Worm (Caenorhabditis elegans) whole organism, L1 larva: Measurements from ENCODE around the gene oac-46.

Source experiments
- C16A3.4 ChIP-seq: fragments of 150-350 bp; optimal IDR thresholded peaks from 2 replicates; lab custom pipeline; 2014; ENCODE audit warnings: missing biosample characterization, missing genetic modification characterization
- Y116A8C.19 ChIP-seq: sonication (generic microtip); optimal IDR thresholded peaks from 2 replicates; lab custom pipeline; 2016; ENCODE audit warnings: missing compliant biosample characterization, missing genetic modification characterization, borderline replicate concordance
- efl-3 ChIP-seq: fragments of 200-800 bp; sonication (Bioruptor generic); optimal IDR thresholded peaks from 2 replicates; lab custom pipeline; 2018; ENCODE audit warnings: mild to moderate bottlenecking, missing genetic modification characterization, missing compliant biosample characterization
- lin-13 ChIP-seq: fragments of 150-350 bp; optimal IDR thresholded peaks from 2 replicates; lab custom pipeline; 2014; ENCODE audit warnings: missing biosample characterization, missing genetic modification reagents, missing genetic modification characterization
- lsy-2 ChIP-seq, 2 experiments: fragments of 150-350 bp; optimal IDR thresholded peaks; 2 replicates each; lab custom pipeline; 2014; ENCODE audit warnings: missing biosample characterization in 2 of 2, missing genetic modification characterization in 2 of 2
- nhr-11 ChIP-seq: fragments of 150-350 bp; optimal IDR thresholded peaks from 2 replicates; lab custom pipeline; 2014; ENCODE audit warnings: missing biosample characterization, missing genetic modification characterization
- nhr-12 ChIP-seq: sonication (generic microtip); optimal IDR thresholded peaks from 2 replicates; lab custom pipeline; 2017; ENCODE audit warnings: missing biosample characterization, missing genetic modification characterization
- snpc-4 ChIP-seq: fragments of 150-350 bp; optimal IDR thresholded peaks from 2 replicates; lab custom pipeline; 2014; ENCODE audit warnings: missing biosample characterization, missing genetic modification characterization
- ztf-11 ChIP-seq, 2 experiments: sonication (generic microtip); optimal IDR thresholded peaks; 2 replicates each; lab custom pipeline; 2016 to 2017; ENCODE audit warnings: missing genetic modification characterization in 2 of 2, missing biosample characterization in 1 of 2, missing compliant biosample characterization in 1 of 2

ce11 chrII:8844465-8845126, 7.3 kb downstream of the oac-46 start, which contains the start of gene F46C5.6:
- no peak for TF ChIP-seq efl-3 (GFP tag; lab: Kevin White, UChicago)
- TF ChIP-seq snpc-4 = no peak
- no peak for TF ChIP-seq ztf-11 (tag; optimal IDR thresholded peaks at IDR 0.05; lab: Kevin White, UChicago)
- no peak for TF ChIP-seq nhr-12 (tag; lab: Kevin White, UChicago)
- TF ChIP-seq Y116A8C.19 (tag; lab: Kevin White, UChicago) = no peak
- no peak for TF ChIP-seq C16A3.4
- TF ChIP-seq nhr-11 (tag; lab: Kevin White, UChicago) = no peak
- no peak for TF ChIP-seq lin-13 (GFP tag; lab: Kevin White, UChicago)
- peak in 1 of 2 experiments; percentile 40 for TF ChIP-seq lsy-2 (tag; optimal IDR thresholded peaks at IDR 0.05; lab: Kevin White, UChicago)
